Worm (Caenorhabditis elegans) whole organism, early embryonic: Measurements from ENCODE around the gene B0218.7.

Experiments used
- B0310.2 ChIP-seq: sonication (generic microtip); optimal IDR thresholded peaks from 2 replicates; lab custom pipeline; 2016; ENCODE audit warnings: mild to moderate bottlenecking, missing genetic modification characterization, missing compliant biosample characterization
- aly-1 ChIP-seq: sonication (generic microtip); optimal IDR thresholded peaks from 2 replicates; lab custom pipeline; 2016; ENCODE audit warnings: missing genetic modification characterization, missing compliant biosample characterization
- ama-1 ChIP-seq: fragments of 150-350 bp; optimal IDR thresholded peaks from 2 replicates; lab custom pipeline; 2014
- ceh-13 ChIP-seq: fragments of 200-800 bp; sonication (Bioruptor generic); optimal IDR thresholded peaks from 2 replicates; lab custom pipeline; 2018; ENCODE audit warnings: mild to moderate bottlenecking, missing genetic modification characterization, missing compliant biosample characterization
- ets-7 ChIP-seq: sonication (generic microtip); optimal IDR thresholded peaks from 2 replicates; lab custom pipeline; 2016; ENCODE audit warnings: missing genotype, missing genetic modification characterization, missing compliant biosample characterization
- flt-1 ChIP-seq: fragments of 200-800 bp; sonication (Bioruptor generic); IDR thresholded peaks from 2 replicates; pipeline ENCODE4 v1.3.6; 2022; ENCODE audit warnings: missing genetic modification characterization, missing compliant biosample characterization
- hmg-4 ChIP-seq: fragments of 200-800 bp; sonication (Bioruptor generic); optimal IDR thresholded peaks from 2 replicates; lab custom pipeline; 2018; ENCODE audit warnings: mild to moderate bottlenecking, missing genetic modification characterization, missing compliant biosample characterization
- hnd-1 ChIP-seq: sonication (generic microtip); optimal IDR thresholded peaks from 2 replicates; lab custom pipeline; 2016; ENCODE audit warnings: missing genetic modification characterization, missing compliant biosample characterization
- tra-4 ChIP-seq: sonication (generic microtip); optimal IDR thresholded peaks from 2 replicates; lab custom pipeline; 2017; ENCODE audit warnings: missing genetic modification characterization, missing compliant biosample characterization

DNA sequence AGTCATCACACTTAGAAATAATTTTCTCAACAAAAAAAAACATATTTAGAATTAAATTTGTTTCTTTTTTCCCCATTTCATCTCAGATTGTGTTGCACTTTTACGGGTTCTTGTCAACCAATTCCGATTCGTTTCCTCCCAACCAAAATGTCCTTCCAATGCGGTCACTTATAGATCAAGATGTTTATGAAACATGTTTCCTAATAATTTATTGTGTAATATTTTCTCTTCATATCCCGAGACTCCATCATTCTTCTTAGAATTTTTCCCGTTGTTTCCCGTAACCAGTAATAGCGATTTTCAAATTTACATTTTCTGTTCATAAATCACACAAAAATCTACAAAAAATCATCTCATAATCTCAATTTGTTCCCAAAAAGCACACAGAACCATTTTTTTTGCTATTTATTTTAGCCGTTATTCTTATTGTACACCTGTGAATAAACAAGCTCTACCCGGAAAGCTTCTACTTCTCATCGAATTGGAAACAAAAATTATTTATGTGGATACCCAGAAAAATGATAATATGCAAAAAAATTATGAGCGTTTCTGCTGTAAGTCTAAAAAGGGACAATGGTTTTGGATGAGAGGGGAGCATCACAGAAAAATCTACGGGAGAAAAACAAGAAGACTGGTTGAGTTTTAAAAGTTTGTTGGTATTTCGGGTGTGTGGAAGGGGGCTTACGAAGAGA, 22.7 kb upstream of the B0218.7 start:
- no peak for TF ChIP-seq flt-1
- TF ChIP-seq B0310.2 (tag; lab: Kevin White, UChicago) = no peak
- TF ChIP-seq hmg-4 (GFP tag; lab: Kevin White, UChicago) = no peak
- no peak for TF ChIP-seq ceh-13 (GFP tag; lab: Kevin White, UChicago)
- TF ChIP-seq ama-1 (lab: Kevin White, UChicago) = no peak
- no peak for TF ChIP-seq aly-1
- no peak for TF ChIP-seq tra-4
- no peak for TF ChIP-seq ets-7 (tag; lab: Kevin White, UChicago)
- no peak for TF ChIP-seq hnd-1
